Worm (Caenorhabditis elegans) whole organism, young adult: ENCODE measurements around the gene dsl-2.

Experiments
- B0019.2 ChIP-seq: fragments of 200-800 bp; sonication (Bioruptor generic); conservative IDR thresholded peaks from 2 replicates; pipeline ENCODE4 v1.3.6; 2022; ENCODE audit warnings: missing genetic modification reagents, missing genetic modification characterization, missing compliant biosample characterization
- B0035.1 ChIP-seq: sonication (generic microtip); optimal IDR thresholded peaks from 2 replicates; lab custom pipeline; 2016; ENCODE audit warnings: missing genetic modification characterization, mild to moderate bottlenecking, missing compliant biosample characterization, missing genotype, missing genetic modification reagents
- B0336.3 ChIP-seq: fragments of 200-800 bp; sonication (Bioruptor generic); IDR thresholded peaks from 2 replicates; pipeline ENCODE4 v1.3.6; 2022; ENCODE audit warnings: missing genetic modification characterization, missing compliant biosample characterization
- C17E4.6 ChIP-seq: fragments of 200-800 bp; sonication (Bioruptor generic); IDR thresholded peaks from 2 replicates; pipeline ENCODE4 v1.3.6; 2022; ENCODE audit warnings: missing genetic modification reagents, missing genetic modification characterization, missing compliant biosample characterization
- F23B12.7 ChIP-seq: sonication (generic microtip); optimal IDR thresholded peaks from 2 replicates; lab custom pipeline; 2017; ENCODE audit warnings: missing genetic modification characterization, mild to moderate bottlenecking, missing compliant biosample characterization, antibody characterized with exemption, moderate library complexity; ENCODE audit not compliant: insufficient read depth
- F37B4.10 ChIP-seq: fragments of 200-800 bp; sonication (Bioruptor generic); IDR thresholded peaks from 2 replicates; pipeline ENCODE4 v1.3.6; 2022; ENCODE audit warnings: missing genetic modification characterization, missing compliant biosample characterization
- F57C9.4 ChIP-seq: sonication (generic microtip); optimal IDR thresholded peaks from 2 replicates; lab custom pipeline; 2017; ENCODE audit warnings: mild to moderate bottlenecking, missing genetic modification characterization, missing compliant biosample characterization
- K11D2.4 ChIP-seq: fragments of 200-800 bp; sonication (Bioruptor generic); IDR thresholded peaks from 2 replicates; pipeline ENCODE4 v1.3.6; 2022; ENCODE audit warnings: missing genetic modification reagents, missing genetic modification characterization, missing compliant biosample characterization
- T07F8.4 ChIP-seq: sonication (generic microtip); optimal IDR thresholded peaks from 2 replicates; lab custom pipeline; 2016; ENCODE audit warnings: mild to moderate bottlenecking, missing genetic modification characterization, moderate library complexity, missing compliant biosample characterization
- Y53F4B.3 ChIP-seq: fragments of 200-800 bp; sonication (Bioruptor generic); IDR thresholded peaks from 2 replicates; pipeline ENCODE4 v1.3.6; 2022; ENCODE audit warnings: missing genetic modification reagents, missing genetic modification characterization, missing compliant biosample characterization
- ZK185.1 ChIP-seq: sonication (generic microtip); optimal IDR thresholded peaks from 2 replicates; lab custom pipeline; 2016; ENCODE audit warnings: mild to moderate bottlenecking, missing genetic modification characterization, missing compliant biosample characterization; ENCODE audit not compliant: poor library complexity, severe bottlenecking
- atf-7 ChIP-seq: sonication (generic microtip); optimal IDR thresholded peaks from 2 replicates; lab custom pipeline; 2017; ENCODE audit warnings: mild to moderate bottlenecking, missing genetic modification characterization, missing compliant biosample characterization
- ceh-27 ChIP-seq: fragments of 200-800 bp; sonication (Bioruptor generic); optimal IDR thresholded peaks from 2 replicates; lab custom pipeline; 2018; ENCODE audit warnings: mild to moderate bottlenecking, missing genetic modification characterization, moderate library complexity, missing compliant biosample characterization
- ceh-58 ChIP-seq: fragments of 200-800 bp; sonication (Bioruptor generic); IDR thresholded peaks from 2 replicates; pipeline ENCODE4 v1.3.6; 2022; ENCODE audit warnings: missing genetic modification characterization, missing compliant biosample characterization
- ceh-79 ChIP-seq: sonication (generic microtip); optimal IDR thresholded peaks from 2 replicates; lab custom pipeline; 2017; ENCODE audit warnings: mild to moderate bottlenecking, missing genetic modification characterization, missing compliant biosample characterization
- dpff-1 ChIP-seq: sonication (generic microtip); optimal IDR thresholded peaks from 2 replicates; lab custom pipeline; 2017; ENCODE audit warnings: mild to moderate bottlenecking, missing genetic modification characterization, missing compliant biosample characterization
- efl-1 ChIP-seq: fragments of 150-350 bp; optimal IDR thresholded peaks from 2 replicates; lab custom pipeline; 2014; ENCODE audit warnings: missing biosample characterization, missing genetic modification reagents, missing genetic modification characterization
- hmg-1.2 ChIP-seq: fragments of 200-800 bp; sonication (Bioruptor generic); IDR thresholded peaks from 2 replicates; pipeline ENCODE4 v1.3.6; 2022; ENCODE audit warnings: missing genetic modification reagents, missing genetic modification characterization, missing compliant biosample characterization
- let-607 ChIP-seq, 2 experiments: fragments of 200-800 bp in 1 of 2; sonication (Bioruptor generic) in 1 of 2; sonication (generic microtip) in 1 of 2; optimal IDR thresholded peaks; 2 replicates each; lab custom pipeline; 2016 to 2018; ENCODE audit warnings: mild to moderate bottlenecking in 2 of 2, missing compliant biosample characterization in 2 of 2, missing genetic modification characterization in 2 of 2, moderate library complexity in 2 of 2, missing genotype in 1 of 2
- lin-54 ChIP-seq: fragments of 200-800 bp; sonication (Bioruptor generic); optimal IDR thresholded peaks from 2 replicates; lab custom pipeline; 2018; ENCODE audit warnings: mild to moderate bottlenecking, missing genetic modification characterization, missing compliant biosample characterization
- madf-10 ChIP-seq: sonication (generic microtip); optimal IDR thresholded peaks from 2 replicates; lab custom pipeline; 2016; ENCODE audit warnings: mild to moderate bottlenecking, missing genetic modification characterization, missing compliant biosample characterization
- madf-6 ChIP-seq: fragments of 200-800 bp; sonication (Bioruptor generic); IDR thresholded peaks from 2 replicates; pipeline ENCODE4 v1.3.6; 2022; ENCODE audit warnings: missing genetic modification reagents, missing genetic modification characterization, missing compliant biosample characterization
- nfyb-1 ChIP-seq: fragments of 200-800 bp; sonication (Bioruptor generic); IDR thresholded peaks from 2 replicates; pipeline ENCODE4 v1.3.6; 2022; ENCODE audit warnings: missing genetic modification reagents, missing genetic modification characterization, missing compliant biosample characterization
- nhr-80 ChIP-seq: sonication (generic microtip); optimal IDR thresholded peaks from 2 replicates; lab custom pipeline; 2016; ENCODE audit warnings: missing genetic modification characterization, missing compliant biosample characterization
- pha-4 ChIP-seq: fragments of 150-350 bp; sonication (generic microtip); optimal IDR thresholded peaks from 2 replicates; lab custom pipeline; 2014; ENCODE audit warnings: missing biosample characterization, missing genetic modification reagents, missing genetic modification characterization
- rcor-1 ChIP-seq: fragments of 200-800 bp; sonication (Bioruptor generic); IDR thresholded peaks from 2 replicates; pipeline ENCODE4 v1.3.6; 2022; ENCODE audit warnings: missing genetic modification reagents, missing genetic modification characterization, missing compliant biosample characterization
- sdz-38 ChIP-seq: sonication (generic microtip); optimal IDR thresholded peaks from 2 replicates; lab custom pipeline; 2016; ENCODE audit warnings: missing genotype, missing genetic modification characterization, missing compliant biosample characterization
- sea-2 ChIP-seq: fragments of 200-800 bp; sonication (Bioruptor generic); IDR thresholded peaks from 2 replicates; pipeline ENCODE4 v1.3.6; 2022; ENCODE audit warnings: missing genetic modification characterization, missing compliant biosample characterization
- tbx-9 ChIP-seq: sonication (generic microtip); optimal IDR thresholded peaks from 2 replicates; lab custom pipeline; 2016; ENCODE audit warnings: borderline replicate concordance, missing genetic modification characterization, inconsistent platforms, missing compliant biosample characterization
- tlf-1 ChIP-seq: fragments of 200-800 bp; sonication (Bioruptor generic); optimal IDR thresholded peaks from 2 replicates; lab custom pipeline; 2018; ENCODE audit warnings: mild to moderate bottlenecking, missing genetic modification characterization, missing compliant biosample characterization
- unc-130 ChIP-seq: sonication (generic microtip); optimal IDR thresholded peaks from 2 replicates; lab custom pipeline; 2016; ENCODE audit warnings: missing genetic modification reagents, missing genetic modification characterization, missing compliant biosample characterization
- zfh-2 ChIP-seq: fragments of 200-800 bp; sonication (Bioruptor generic); conservative IDR thresholded peaks from 2 replicates; pipeline ENCODE4 v1.3.6; 2022; ENCODE audit warnings: missing genetic modification reagents, missing genetic modification characterization, missing compliant biosample characterization
- ztf-18 ChIP-seq: sonication (generic microtip); optimal IDR thresholded peaks from 2 replicates; lab custom pipeline; 2016; ENCODE audit warnings: missing genotype, mild to moderate bottlenecking, missing genetic modification characterization, missing compliant biosample characterization
- ztf-25 ChIP-seq: fragments of 200-800 bp; sonication (Bioruptor generic); IDR thresholded peaks from 2 replicates; pipeline ENCODE4 v1.3.6; 2022; ENCODE audit warnings: missing genetic modification reagents, missing genetic modification characterization, missing compliant biosample characterization
- ztf-28 ChIP-seq: fragments of 200-800 bp; sonication (Bioruptor generic); IDR thresholded peaks from 2 replicates; pipeline ENCODE4 v1.3.6; 2022; ENCODE audit warnings: missing genetic modification reagents, missing genetic modification characterization, missing compliant biosample characterization

Gene dsl-2

ce11 chrIV:1221167-1221566 is 16.4 kb upstream of the dsl-2 start, which contains the start of gene W09G12.10:
Gene W09G12.10 (minus strand): TSS chrIV:1221287.
- TF ChIP-seq hmg-1.2 (GFP tag; lab: Robert Waterston, UW) (peak; percentile 81), ZK185.1 (tag; lab: Kevin White, UChicago) (no peak), madf-6 (no peak)

- TF ChIP-seq Y53F4B.3 (GFP tag; lab: Robert Waterston, UW) (no peak), nhr-80 (tag; lab: Kevin White, UChicago) (peak; percentile 40)
- TF ChIP-seq, all 124 proteins: peak for 1
Observed at ce11 chrIV:1216290-1216689, 11.5 kb upstream of the dsl-2 start, which contains the start of gene W09G12.9. Gene W09G12.9 (plus strand): TSS chrIV:1216590.

ce11 chrIV:1215536-1215935 is 10.8 kb upstream of the dsl-2 start:
- TF ChIP-seq unc-130 (GFP tag; lab: Kevin White, UChicago) (no peak), sdz-38 (no peak), tbx-9 (tag; lab: Kevin White, UChicago) (no peak), pha-4 (tag; lab: Kevin White, UChicago) (no peak), ceh-27 (no peak), B0019.2 (GFP tag; lab: Robert Waterston, UW) (no peak), ceh-58 (no peak), zfh-2 (no peak), B0336.3 (GFP tag; lab: Robert Waterston, UW) (no peak), ztf-28 (GFP tag; lab: Robert Waterston, UW) (no peak), F37B4.10 (GFP tag; lab: Robert Waterston, UW) (no peak), rcor-1 (no peak), F23B12.7 (tag; lab: Kevin White, UChicago) (no peak), madf-10 (tag; lab: Kevin White, UChicago) (no peak)

- TF ChIP-seq hmg-1.2 (GFP tag; lab: Robert Waterston, UW), result no peak; the same call in 1 of the 2 replicates
- no peak for TF ChIP-seq ceh-58
- no peak for TF ChIP-seq nfyb-1 (GFP tag; lab: Robert Waterston, UW)
- TF ChIP-seq atf-7 (tag; lab: Kevin White, UChicago), result no peak
- TF ChIP-seq tlf-1 (GFP tag; lab: Kevin White, UChicago), result no peak
- TF ChIP-seq B0336.3 (GFP tag; lab: Robert Waterston, UW), result no peak
- TF ChIP-seq efl-1, result no peak
- no peak for TF ChIP-seq K11D2.4 (GFP tag; lab: Robert Waterston, UW)
- TF ChIP-seq dpff-1, result no peak
Observed at ce11 chrIV:1213192-1213591, 8.4 kb upstream of the dsl-2 start.

- TF ChIP-seq F57C9.4 (tag; lab: Kevin White, UChicago), result no peak
- no peak for TF ChIP-seq let-607 (tag; optimal IDR thresholded peaks at IDR 0.05; lab: Kevin White, UChicago)
- no peak for TF ChIP-seq B0019.2 (GFP tag; lab: Robert Waterston, UW)
- TF ChIP-seq T07F8.4 (tag; lab: Kevin White, UChicago), result no peak
- TF ChIP-seq F37B4.10 (GFP tag; lab: Robert Waterston, UW), result no peak
- no peak for TF ChIP-seq ceh-79
- TF ChIP-seq madf-6, result no peak
- TF ChIP-seq B0035.1 (tag; lab: Kevin White, UChicago), result no peak
- no peak for TF ChIP-seq sea-2 (GFP tag; lab: Robert Waterston, UW)
- TF ChIP-seq lin-54 (GFP tag; lab: Kevin White, UChicago), result no peak
- TF ChIP-seq ztf-25, result no peak
- TF ChIP-seq ztf-18 (tag; lab: Kevin White, UChicago), result no peak
- TF ChIP-seq C17E4.6 (GFP tag; lab: Robert Waterston, UW), result no peak
Observed at ce11 chrIV:1212357-1212756, 7.6 kb upstream of the dsl-2 start.
